Worm (Caenorhabditis elegans) whole organism, young adult: ENCODE data around the gene dis-3.

Experiments
- B0261.1 ChIP-seq: sonication (generic microtip); optimal IDR thresholded peaks from 2 replicates; lab custom pipeline; 2016; ENCODE audit warnings: mild to moderate bottlenecking, missing genetic modification characterization, moderate library complexity, missing compliant biosample characterization
- F22D6.2 ChIP-seq: sonication (generic microtip); optimal IDR thresholded peaks from 2 replicates; lab custom pipeline; 2016; ENCODE audit warnings: mild to moderate bottlenecking, missing genetic modification characterization, missing compliant biosample characterization
- ZK185.1 ChIP-seq: sonication (generic microtip); optimal IDR thresholded peaks from 2 replicates; lab custom pipeline; 2016; ENCODE audit warnings: mild to moderate bottlenecking, missing genetic modification characterization, missing compliant biosample characterization; ENCODE audit not compliant: poor library complexity, severe bottlenecking
- nfya-1 ChIP-seq: sonication (generic microtip); optimal IDR thresholded peaks from 2 replicates; lab custom pipeline; 2017; ENCODE audit warnings: antibody characterized with exemption, missing compliant biosample characterization, missing genetic modification characterization, borderline replicate concordance; ENCODE audit not compliant: insufficient read depth
- nfya-2 ChIP-seq: fragments of 200-800 bp; sonication (Bioruptor generic); IDR thresholded peaks from 2 replicates; pipeline ENCODE4 v1.3.6; 2022; ENCODE audit warnings: missing genetic modification reagents, missing genetic modification characterization, missing compliant biosample characterization
- sea-2 ChIP-seq: fragments of 200-800 bp; sonication (Bioruptor generic); IDR thresholded peaks from 2 replicates; pipeline ENCODE4 v1.3.6; 2022; ENCODE audit warnings: missing genetic modification characterization, missing compliant biosample characterization
- sptf-2 ChIP-seq: fragments of 200-800 bp; sonication (Bioruptor generic); optimal IDR thresholded peaks from 2 replicates; lab custom pipeline; 2018; ENCODE audit warnings: mild to moderate bottlenecking, missing genetic modification characterization, missing compliant biosample characterization
- unc-130 ChIP-seq: sonication (generic microtip); optimal IDR thresholded peaks from 2 replicates; lab custom pipeline; 2016; ENCODE audit warnings: missing genetic modification reagents, missing genetic modification characterization, missing compliant biosample characterization
- unc-62 ChIP-seq: fragments of 150-350 bp; optimal IDR thresholded peaks from 2 replicates; lab custom pipeline; 2014; ENCODE audit warnings: missing biosample characterization, missing genetic modification reagents, missing genetic modification characterization
- ztf-3 ChIP-seq: fragments of 200-800 bp; sonication (Bioruptor generic); optimal IDR thresholded peaks from 2 replicates; lab custom pipeline; 2018; ENCODE audit warnings: mild to moderate bottlenecking, missing genetic modification characterization, missing compliant biosample characterization

- TF ChIP-seq ZK185.1 (tag; lab: Kevin White, UChicago) (no peak), unc-130 (no peak), nfya-2 (GFP tag; lab: Robert Waterston, UW) (no peak), F22D6.2 (tag; lab: Kevin White, UChicago) (no peak), sea-2 (no peak), ztf-3 (GFP tag; lab: Kevin White, UChicago) (no peak), B0261.1 (no peak), unc-62 (GFP tag; lab: Kevin White, UChicago) (no peak), sptf-2 (GFP tag; lab: Kevin White, UChicago) (no peak), nfya-1 (tag; lab: Kevin White, UChicago) (no peak)
These were observed 33.0 kb downstream of the dis-3 start, which contains the start of gene glt-3 for ce11 chrIV:10129957-10130356.
